Worm (Caenorhabditis elegans) whole organism, young adult: ENCODE data around the gene srsx-37.

Experiments used
- atf-7 ChIP-seq: sonication (generic microtip); optimal IDR thresholded peaks from 2 replicates; lab custom pipeline; 2017; ENCODE audit warnings: mild to moderate bottlenecking, missing genetic modification characterization, missing compliant biosample characterization
- ceh-91 ChIP-seq: fragments of 200-800 bp; sonication (Bioruptor generic); IDR thresholded peaks from 2 replicates; pipeline ENCODE4 v1.3.6; 2022; ENCODE audit warnings: missing genetic modification reagents, missing genetic modification characterization, missing compliant biosample characterization
- nhr-90 ChIP-seq: sonication (generic microtip); optimal IDR thresholded peaks from 2 replicates; lab custom pipeline; 2016; ENCODE audit warnings: missing genotype, mild to moderate bottlenecking, missing genetic modification characterization, missing compliant biosample characterization

DNA sequence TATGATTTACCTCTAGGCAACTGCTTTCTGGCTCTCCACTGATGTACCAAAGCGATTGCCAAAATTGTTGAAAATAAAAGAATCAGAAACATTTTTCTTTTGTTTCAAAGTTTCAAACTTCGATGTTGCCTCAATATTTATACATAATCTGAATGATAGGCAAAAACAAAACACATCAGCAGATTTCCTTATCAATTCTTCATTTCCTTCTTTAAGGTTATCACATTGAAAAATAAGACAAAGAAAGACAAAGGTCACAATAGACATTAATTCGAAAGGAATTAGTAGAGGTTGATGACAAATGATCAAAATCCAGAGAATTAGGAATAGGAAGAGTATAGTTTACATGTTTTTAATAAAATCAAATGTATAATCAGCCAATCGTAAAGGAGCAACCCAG lies 32.0 kb upstream of the srsx-37 start, which contains the start of gene cyp-34A2:
- no peak for TF ChIP-seq ceh-91
- no peak for TF ChIP-seq nhr-90
- no peak for TF ChIP-seq atf-7 (tag; lab: Kevin White, UChicago)
